Fruit fly (Drosophila melanogaster) whole organism, pupa: ENCODE measurements around the gene Dph4.

Experiments
- CG10348 ChIP-seq: fragments of 200-800 bp; sonication (Bioruptor generic); IDR thresholded peaks from 2 replicates; pipeline ENCODE4 v1.3.6; 2022; ENCODE audit warnings: missing biosample characterization, missing genetic modification characterization
- CG12605 ChIP-seq: fragments of 200-800 bp; sonication (Bioruptor generic); IDR thresholded peaks from 2 replicates; pipeline ENCODE4 v1.3.6; 2022; ENCODE audit warnings: missing biosample characterization, missing genetic modification characterization
- CG13204 ChIP-seq: fragments of 200-800 bp; sonication (Bioruptor generic); optimal IDR thresholded peaks from 2 replicates; lab custom pipeline; 2018; ENCODE audit warnings: missing biosample characterization, mild to moderate bottlenecking, missing genetic modification characterization, moderate library complexity
- CG14655 ChIP-seq: fragments of 200-800 bp; sonication (Bioruptor generic); optimal IDR thresholded peaks from 3 replicates; lab custom pipeline; 2017; ENCODE audit warnings: mild to moderate bottlenecking, missing biosample characterization, missing genetic modification reagents, missing genetic modification characterization
- CG15710 ChIP-seq: fragments of 200-800 bp; sonication (Bioruptor generic); optimal IDR thresholded peaks from 2 replicates; lab custom pipeline; 2018; ENCODE audit warnings: missing biosample characterization, mild to moderate bottlenecking, missing genetic modification characterization, moderate library complexity
- CG17806 ChIP-seq: fragments of 200-800 bp; sonication (Bioruptor generic); optimal IDR thresholded peaks from 2 replicates; lab custom pipeline; 2018; ENCODE audit warnings: missing biosample characterization, mild to moderate bottlenecking, missing genetic modification characterization, moderate library complexity
- CG32121 ChIP-seq: fragments of 200-800 bp; sonication (Bioruptor generic); IDR thresholded peaks from 2 replicates; pipeline ENCODE4 v1.3.6; 2022; ENCODE audit warnings: missing biosample characterization, missing genetic modification characterization
- CG34367 ChIP-seq: fragments of 200-800 bp; sonication (Bioruptor generic); optimal IDR thresholded peaks from 2 replicates; lab custom pipeline; 2018; ENCODE audit warnings: missing biosample characterization, mild to moderate bottlenecking, missing genetic modification characterization
- CG4496 ChIP-seq: fragments of 200-800 bp; sonication (Bioruptor generic); IDR thresholded peaks from 3 replicates; pipeline ENCODE4 v1.3.6; 2022; ENCODE audit warnings: missing biosample characterization, missing genetic modification characterization
- CG8159 ChIP-seq: fragments of 200-800 bp; sonication (Bioruptor generic); optimal IDR thresholded peaks from 3 replicates; lab custom pipeline; 2018; ENCODE audit warnings: missing biosample characterization, mild to moderate bottlenecking, missing genetic modification characterization, moderate library complexity
- CG8301 ChIP-seq: fragments of 200-800 bp; sonication (Bioruptor generic); optimal IDR thresholded peaks from 2 replicates; lab custom pipeline; 2018; ENCODE audit warnings: missing biosample characterization, mild to moderate bottlenecking, missing genetic modification characterization
- CG9948 ChIP-seq: fragments of 200-800 bp; sonication (Bioruptor generic); optimal IDR thresholded peaks from 2 replicates; lab custom pipeline; 2018; ENCODE audit warnings: missing biosample characterization, mild to moderate bottlenecking, missing genetic modification characterization, moderate library complexity
- D1 ChIP-seq: fragments of 200-800 bp; sonication (Bioruptor generic); optimal IDR thresholded peaks from 2 replicates; lab custom pipeline; 2018; ENCODE audit warnings: missing biosample characterization, mild to moderate bottlenecking, missing genetic modification characterization, moderate library complexity
- EcR ChIP-seq: fragments of 200-800 bp; sonication (Bioruptor generic); optimal IDR thresholded peaks from 3 replicates; lab custom pipeline; 2019; ENCODE audit warnings: missing biosample characterization, missing genetic modification characterization, mild to moderate bottlenecking, moderate library complexity, missing genetic modification reagents
- Ets98B ChIP-seq: fragments of 200-800 bp; sonication (Bioruptor generic); IDR thresholded peaks from 2 replicates; pipeline ENCODE4 v1.3.6; 2022; ENCODE audit warnings: missing biosample characterization, missing genetic modification characterization
- Pif1A ChIP-seq: fragments of 200-800 bp; sonication (Bioruptor generic); optimal IDR thresholded peaks from 3 replicates; lab custom pipeline; 2016; ENCODE audit warnings: missing biosample characterization, missing genetic modification characterization
- Pif1B ChIP-seq: fragments of 200-800 bp; sonication (Bioruptor generic); optimal IDR thresholded peaks from 3 replicates; lab custom pipeline; 2016; ENCODE audit warnings: missing biosample characterization, missing genetic modification characterization
- Snoo ChIP-seq: fragments of 200-800 bp; sonication (Bioruptor generic); optimal IDR thresholded peaks from 3 replicates; lab custom pipeline; 2017; ENCODE audit warnings: missing biosample characterization, mild to moderate bottlenecking, missing genetic modification characterization, inconsistent platforms
- fd96Ca ChIP-seq: fragments of 200-800 bp; sonication (Bioruptor generic); IDR thresholded peaks from 3 replicates; pipeline ENCODE4 v1.3.6; 2022; ENCODE audit warnings: missing biosample characterization, missing genetic modification characterization
- gl ChIP-seq: fragments of 200-800 bp; sonication (Bioruptor generic); optimal IDR thresholded peaks from 2 replicates; lab custom pipeline; 2018; ENCODE audit warnings: missing biosample characterization, mild to moderate bottlenecking, missing genetic modification characterization
- rn ChIP-seq: fragments of 200-800 bp; sonication (Bioruptor generic); IDR thresholded peaks from 2 replicates; pipeline ENCODE4 v1.3.6; 2022; ENCODE audit warnings: missing biosample characterization, missing genetic modification characterization

Gene Dph4

DNA sequence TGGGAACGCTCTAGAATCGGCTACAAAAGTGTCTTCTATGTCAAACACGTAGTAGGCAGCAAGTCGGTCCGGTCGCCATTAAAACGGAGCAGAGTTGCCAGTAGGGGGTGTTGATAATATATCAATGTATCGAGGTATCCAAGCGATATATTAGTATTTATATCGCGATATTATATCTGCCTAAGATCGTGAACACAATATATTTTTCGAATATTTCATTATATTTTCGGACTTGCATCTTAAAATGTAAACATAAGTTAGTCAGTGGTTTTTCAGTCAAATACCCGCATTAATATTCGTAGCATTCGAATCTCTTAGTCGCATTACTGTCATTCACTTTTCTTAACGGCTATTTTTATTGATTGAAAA lies 35.9 kb upstream of the Dph4 start, which contains the start of gene CG2182:
Gene CG2182 (minus strand): TSS at position 84 of the 369 bp plus-strand sequence.
- TF ChIP-seq Ets98B (GFP tag; lab: Robert Waterston, UW): no peak
- TF ChIP-seq gl (tag; lab: Kevin White, UChicago): no peak
- TF ChIP-seq CG9948 (tag; lab: Kevin White, UChicago): no peak
- no peak for TF ChIP-seq CG14655 (GFP tag; lab: Kevin White, UChicago)
- TF ChIP-seq CG32121 (GFP tag; lab: Robert Waterston, UW): no peak
- TF ChIP-seq Pif1B (GFP tag; lab: Kevin White, UChicago): no peak
- no peak for TF ChIP-seq fd96Ca
- TF ChIP-seq CG12605 (GFP tag; lab: Robert Waterston, UW): no peak
- no peak for TF ChIP-seq CG10348 (GFP tag; lab: Robert Waterston, UW)
- no peak for TF ChIP-seq CG34367 (tag; lab: Kevin White, UChicago)
- no peak for TF ChIP-seq Snoo (tag; lab: Kevin White, UChicago)
- no peak for TF ChIP-seq Pif1A (GFP tag; lab: Kevin White, UChicago)
- no peak for TF ChIP-seq CG8159 (tag; lab: Kevin White, UChicago)
- TF ChIP-seq CG15710 (tag; lab: Kevin White, UChicago): no peak
- no peak for TF ChIP-seq rn (GFP tag; lab: Robert Waterston, UW)
- TF ChIP-seq CG17806: no peak
- TF ChIP-seq D1 (tag; lab: Kevin White, UChicago): no peak
- TF ChIP-seq CG8301 (tag; lab: Kevin White, UChicago): no peak
- no peak for TF ChIP-seq CG13204 (GFP tag; lab: Kevin White, UChicago)

DNA sequence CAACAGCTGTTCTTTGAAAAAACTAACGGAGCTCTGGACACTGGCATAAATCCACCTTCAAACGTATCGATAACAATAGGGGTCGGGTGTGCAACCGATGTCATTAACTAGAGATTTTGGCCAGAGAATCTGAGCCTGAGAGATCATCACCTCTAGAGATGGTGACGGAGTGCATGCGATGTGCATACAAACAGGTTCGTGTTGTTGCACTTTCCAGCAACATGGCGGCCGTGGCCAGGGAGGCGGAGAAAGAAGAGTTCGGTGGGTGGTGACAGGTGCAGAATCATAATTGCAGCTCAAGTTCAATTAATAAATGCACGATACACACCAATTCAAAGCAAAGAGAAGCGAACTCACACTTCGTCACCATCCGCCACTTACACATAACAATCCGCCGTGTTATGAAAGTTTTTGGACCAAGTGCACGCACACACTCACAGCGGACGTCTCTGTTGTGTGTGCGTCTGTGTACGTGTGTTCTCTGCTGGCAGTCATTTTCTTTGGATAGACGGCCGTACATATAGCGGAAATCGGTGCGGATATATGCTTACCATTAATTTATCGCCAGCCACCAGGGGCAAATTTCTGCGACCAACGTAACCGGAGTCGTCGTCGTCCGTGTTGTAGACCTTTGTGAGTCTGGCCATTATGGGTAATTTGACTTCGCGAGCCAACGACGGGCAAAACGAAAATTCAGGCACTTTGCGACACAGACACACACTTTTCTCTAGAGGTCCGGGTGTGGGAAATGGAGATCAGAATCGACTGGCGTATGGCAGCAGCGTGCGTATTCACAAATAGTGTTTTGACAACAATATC lies 35.3 kb upstream of the Dph4 start:
- TF ChIP-seq CG8301 (tag; lab: Kevin White, UChicago) (no peak), CG9948 (tag; lab: Kevin White, UChicago) (no peak), D1 (tag; lab: Kevin White, UChicago) (no peak), Snoo (tag; lab: Kevin White, UChicago) (no peak), fd96Ca (no peak; the same call in 2 of the 3 replicates), EcR (GFP tag; lab: Kevin White, UChicago) (peak; percentile 62), Ets98B (GFP tag; lab: Robert Waterston, UW) (0 out of 2 replicates have a peak, but pooled peaks have one; percentile 19), CG4496 (GFP tag; lab: Robert Waterston, UW) (peak; percentile 8; the same call in 1 of the 3 replicates), CG32121 (GFP tag; lab: Robert Waterston, UW) (peak; percentile 27; the same call in 1 of the 2 replicates), CG13204 (GFP tag; lab: Kevin White, UChicago) (no peak), CG34367 (tag; lab: Kevin White, UChicago) (no peak), gl (tag; lab: Kevin White, UChicago) (no peak), CG8159 (tag; lab: Kevin White, UChicago) (no peak), Pif1A (GFP tag; lab: Kevin White, UChicago) (no peak), CG14655 (GFP tag; lab: Kevin White, UChicago) (no peak)

DNA sequence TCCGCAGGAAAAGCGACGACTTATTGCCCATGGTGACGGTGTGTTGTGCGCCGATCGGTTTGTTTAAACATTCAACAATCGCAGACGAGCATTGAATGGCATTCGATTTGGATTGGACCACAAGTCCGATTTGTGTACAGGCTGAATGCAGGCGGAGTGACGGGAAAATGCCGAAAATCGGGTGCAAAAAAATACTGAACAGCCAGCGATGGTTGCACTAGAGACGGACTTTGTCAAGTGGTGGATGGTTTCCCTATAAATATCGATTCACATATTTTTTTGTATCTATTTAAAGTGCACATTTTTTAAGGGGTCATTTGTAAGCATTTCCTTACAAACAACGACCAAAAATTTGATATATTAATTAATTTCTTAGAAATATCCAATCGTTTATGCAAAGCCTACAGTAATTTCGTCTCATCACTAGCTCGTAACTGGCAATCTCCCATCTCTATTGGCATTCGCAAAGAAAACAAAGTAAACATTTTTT lies 30.8 kb upstream of the Dph4 start, which contains the start of the genes elm and MED27:
Gene elm (minus strand): TSS at position 170 of the 490 bp plus-strand sequence.
Gene MED27 (plus strand): TSS at position 448 of the 490 bp plus-strand sequence.
- peak; percentile 81 for TF ChIP-seq CG34367 (tag; lab: Kevin White, UChicago)
- TF ChIP-seq CG15710 (tag; lab: Kevin White, UChicago): peak; percentile 90
- peak; percentile 88 for TF ChIP-seq CG4496 (GFP tag; lab: Robert Waterston, UW)
- peak; percentile 74 for TF ChIP-seq CG8301 (tag; lab: Kevin White, UChicago)
- TF ChIP-seq CG14655 (GFP tag; lab: Kevin White, UChicago): no peak
- TF ChIP-seq CG32121 (GFP tag; lab: Robert Waterston, UW): peak; percentile 91
- TF ChIP-seq CG9948 (tag; lab: Kevin White, UChicago): peak; percentile 83
- peak; percentile 84 for TF ChIP-seq Snoo (tag; lab: Kevin White, UChicago)
- no peak for TF ChIP-seq CG13204 (GFP tag; lab: Kevin White, UChicago)
- TF ChIP-seq Pif1B (GFP tag; lab: Kevin White, UChicago): peak; percentile 73
- TF ChIP-seq CG10348 (GFP tag; lab: Robert Waterston, UW): peak; percentile 59; the same call in 1 of the 2 replicates
- TF ChIP-seq D1 (tag; lab: Kevin White, UChicago): no peak
- TF ChIP-seq Ets98B (GFP tag; lab: Robert Waterston, UW): peak; percentile 85
- TF ChIP-seq rn (GFP tag; lab: Robert Waterston, UW): peak; percentile 85
- TF ChIP-seq CG8159 (tag; lab: Kevin White, UChicago): peak; percentile 89
- peak; percentile 12 for TF ChIP-seq EcR (GFP tag; lab: Kevin White, UChicago)
- peak; percentile 84 for TF ChIP-seq fd96Ca
- peak; percentile 85 for TF ChIP-seq CG17806
- TF ChIP-seq Pif1A (GFP tag; lab: Kevin White, UChicago): peak; percentile 87
- peak; percentile 67 for TF ChIP-seq gl (tag; lab: Kevin White, UChicago)
- TF ChIP-seq CG12605 (GFP tag; lab: Robert Waterston, UW): peak; percentile 49; the same call in 1 of the 2 replicates

DNA sequence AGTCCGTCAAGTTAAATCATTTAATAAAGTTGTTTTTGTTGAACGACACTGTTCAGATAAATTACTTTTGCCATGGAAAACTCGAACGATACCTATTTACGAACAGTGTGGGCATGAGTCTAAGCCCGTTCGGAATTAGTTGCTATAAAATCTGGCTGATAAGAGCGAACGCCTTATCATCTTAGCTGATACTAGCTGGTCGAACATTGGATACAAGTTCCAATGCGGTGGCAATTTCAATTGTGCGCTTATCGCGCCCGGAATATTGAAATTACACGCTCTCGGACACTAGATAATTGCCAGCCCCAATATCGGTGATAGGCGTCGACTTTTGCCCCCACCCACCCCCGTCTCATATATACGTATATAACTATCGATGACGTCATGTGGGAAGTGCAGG lies 30.0 kb upstream of the Dph4 start:
- TF ChIP-seq EcR (GFP tag; lab: Kevin White, UChicago): no peak
- TF ChIP-seq CG9948 (tag; lab: Kevin White, UChicago): no peak
- TF ChIP-seq CG17806: no peak
- TF ChIP-seq D1 (tag; lab: Kevin White, UChicago): no peak
- TF ChIP-seq Ets98B (GFP tag; lab: Robert Waterston, UW): no peak
- no peak for TF ChIP-seq Pif1A (GFP tag; lab: Kevin White, UChicago)
- no peak for TF ChIP-seq gl (tag; lab: Kevin White, UChicago)
- TF ChIP-seq CG8301 (tag; lab: Kevin White, UChicago): no peak
